Fruit fly (Drosophila melanogaster) whole organism, adult: ENCODE measurements around the gene CG12541.
A peak's percentile ranks its signal among the peaks of the same experiment; 100 is the strongest.

Source experiments
- CG11617 ChIP-seq: fragments of 200-800 bp; sonication (Bioruptor generic); optimal IDR thresholded peaks from 2 replicates; lab custom pipeline; 2017; ENCODE audit warnings: mild to moderate bottlenecking, missing biosample characterization, missing genetic modification reagents, missing genetic modification characterization
- CG12768 ChIP-seq: fragments of 200-800 bp; sonication (Bioruptor generic); optimal IDR thresholded peaks from 2 replicates; lab custom pipeline; 2017; ENCODE audit warnings: missing biosample characterization, missing genetic modification characterization, mild to moderate bottlenecking, moderate library complexity, missing genetic modification reagents
- CG14711 ChIP-seq: fragments of 200-800 bp; sonication (Bioruptor generic); optimal IDR thresholded peaks from 2 replicates; lab custom pipeline; 2018; ENCODE audit warnings: missing biosample characterization, mild to moderate bottlenecking, missing genetic modification characterization, moderate library complexity
- CG1620 ChIP-seq: fragments of 200-800 bp; sonication (Bioruptor generic); optimal IDR thresholded peaks from 2 replicates; lab custom pipeline; 2016; ENCODE audit warnings: missing biosample characterization, missing genetic modification characterization
- CG33017 ChIP-seq: fragments of 200-800 bp; sonication (Bioruptor generic); optimal IDR thresholded peaks from 2 replicates; lab custom pipeline; 2018; ENCODE audit warnings: missing biosample characterization, mild to moderate bottlenecking, missing genetic modification characterization, moderate library complexity
- CG5204 ChIP-seq: fragments of 200-800 bp; sonication (Bioruptor generic); optimal IDR thresholded peaks from 2 replicates; lab custom pipeline; 2016; ENCODE audit warnings: missing biosample characterization, missing genetic modification characterization
- CG7045 ChIP-seq: fragments of 200-800 bp; sonication (Bioruptor generic); optimal IDR thresholded peaks from 2 replicates; lab custom pipeline; 2017; ENCODE audit warnings: missing biosample characterization, mild to moderate bottlenecking, missing genetic modification characterization
- CG7101 ChIP-seq: fragments of 200-800 bp; sonication (Bioruptor generic); optimal IDR thresholded peaks from 2 replicates; lab custom pipeline; 2018; ENCODE audit warnings: missing biosample characterization, mild to moderate bottlenecking, missing genetic modification characterization, moderate library complexity
- Clk ChIP-seq: fragments of 200-800 bp; sonication (Bioruptor generic); optimal IDR thresholded peaks from 2 replicates; lab custom pipeline; 2017; ENCODE audit warnings: missing biosample characterization, missing genetic modification characterization
- Crg-1 ChIP-seq: fragments of 200-800 bp; sonication (Bioruptor generic); optimal IDR thresholded peaks from 2 replicates; lab custom pipeline; 2016; ENCODE audit warnings: missing biosample characterization, missing genetic modification characterization
- Hr96 ChIP-seq: fragments of 200-800 bp; sonication (Bioruptor generic); optimal IDR thresholded peaks from 2 replicates; lab custom pipeline; 2016; ENCODE audit warnings: missing biosample characterization, missing genetic modification characterization
- Mnt ChIP-seq: fragments of 200-800 bp; sonication (Bioruptor generic); optimal IDR thresholded peaks from 2 replicates; lab custom pipeline; 2016; ENCODE audit warnings: missing biosample characterization, mild to moderate bottlenecking, missing genetic modification characterization
- bab1 ChIP-seq: fragments of 200-800 bp; sonication (Bioruptor generic); optimal IDR thresholded peaks from 3 replicates; lab custom pipeline; 2019; ENCODE audit warnings: missing biosample characterization, mild to moderate bottlenecking, missing genetic modification characterization, moderate library complexity
- cic ChIP-seq: fragments of 200-800 bp; sonication (Bioruptor generic); optimal IDR thresholded peaks from 2 replicates; lab custom pipeline; 2017; ENCODE audit warnings: missing biosample characterization, mild to moderate bottlenecking, missing genetic modification characterization, moderate library complexity
- cnc ChIP-seq, 2 experiments: fragments of >200 bp; optimal IDR thresholded peaks; 2 replicates each; lab custom pipeline; 2017
- kay ChIP-seq: fragments of 200-800 bp; sonication (Bioruptor generic); peaks from one replicate; lab custom pipeline; 2016; ENCODE audit warnings: missing biosample characterization, missing genetic modification characterization, borderline replicate concordance
- ovo ChIP-seq: fragments of 200-800 bp; sonication (Bioruptor generic); optimal IDR thresholded peaks from 2 replicates; lab custom pipeline; 2016; ENCODE audit warnings: missing biosample characterization, missing genetic modification characterization
- pad ChIP-seq: fragments of 200-800 bp; sonication (Bioruptor generic); optimal IDR thresholded peaks from 3 replicates; lab custom pipeline; 2017; ENCODE audit warnings: missing biosample characterization, missing genetic modification characterization, mild to moderate bottlenecking, moderate library complexity, missing genetic modification reagents
- tj ChIP-seq: fragments of 200-800 bp; sonication (Bioruptor generic); optimal IDR thresholded peaks from 3 replicates; lab custom pipeline; 2017; ENCODE audit warnings: missing biosample characterization, mild to moderate bottlenecking, missing genetic modification characterization, moderate library complexity
- toe ChIP-seq: fragments of 200-800 bp; sonication (Bioruptor generic); optimal IDR thresholded peaks from 2 replicates; lab custom pipeline; 2016; ENCODE audit warnings: missing biosample characterization, missing genetic modification characterization

Gene CG12541

DNA sequence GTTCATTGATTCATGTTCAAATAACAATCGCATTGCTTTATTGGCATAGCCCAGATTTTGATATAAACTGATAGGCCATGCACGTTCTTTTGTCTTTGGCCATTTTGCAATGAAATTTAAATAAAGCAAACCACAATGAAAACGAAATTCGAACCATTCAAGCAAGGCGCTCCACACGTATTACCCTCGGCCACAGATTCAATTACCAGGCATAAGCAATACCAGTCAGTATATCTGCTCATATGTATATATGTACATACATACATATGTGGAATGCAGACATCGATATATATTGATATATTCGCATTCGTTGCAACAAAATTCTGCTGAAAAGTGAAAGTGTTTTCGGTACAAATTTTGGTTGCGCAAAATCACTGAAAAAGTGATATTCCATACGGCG lies 70.6 kb downstream of the CG12541 start:
- TF ChIP-seq tj (GFP tag; lab: Kevin White, UChicago) (peak; percentile 97), Mnt (GFP tag; lab: Kevin White, UChicago) (no peak), CG5204 (GFP tag; lab: Kevin White, UChicago) (no peak)

DNA sequence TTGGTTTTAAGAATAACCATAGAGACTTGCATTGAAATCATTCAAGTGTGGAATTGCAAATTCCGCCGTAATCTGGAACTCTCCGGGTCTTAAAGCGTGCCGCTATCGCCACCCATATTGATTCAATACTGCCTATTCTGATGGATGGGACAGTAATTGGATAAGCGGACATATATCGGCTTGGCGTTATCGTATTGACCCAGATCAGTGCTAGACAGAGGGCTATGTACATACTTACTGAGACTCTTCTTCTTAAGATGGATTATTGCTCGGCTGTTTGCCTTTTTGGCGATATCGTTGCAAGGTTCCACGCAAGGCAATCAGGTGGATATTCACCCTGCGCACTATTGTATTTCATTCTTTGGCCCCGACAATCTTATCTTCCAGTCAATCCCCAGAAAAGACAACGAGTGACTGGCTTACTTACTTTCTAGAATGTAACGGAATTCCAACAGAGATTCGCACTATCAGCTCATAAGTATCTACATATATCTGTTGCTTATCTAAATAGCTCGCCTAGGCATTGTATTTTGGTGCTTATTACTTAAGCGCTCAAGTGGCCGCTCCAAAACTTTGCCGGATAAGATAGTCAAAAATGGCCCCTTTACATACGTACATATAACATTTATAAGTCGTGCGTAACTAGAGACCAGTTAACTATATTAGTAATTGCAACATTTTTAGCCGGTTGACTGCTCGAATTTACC lies 71.2 kb downstream of the CG12541 start:
- peak; percentile 54 for TF ChIP-seq kay
- TF ChIP-seq CG11617 (GFP tag; lab: Kevin White, UChicago) = no peak
- TF ChIP-seq toe (GFP tag; lab: Kevin White, UChicago) = no peak
- TF ChIP-seq cnc (optimal IDR thresholded peaks at IDR 0.05; lab: Kevin White, UChicago) = no peak
- TF ChIP-seq bab1 = no peak
- TF ChIP-seq Crg-1 (GFP tag; lab: Kevin White, UChicago) = peak; percentile 29
- no peak for TF ChIP-seq CG1620 (GFP tag; lab: Kevin White, UChicago)
- TF ChIP-seq CG7101 (tag; lab: Kevin White, UChicago) = peak; percentile 8
- no peak for TF ChIP-seq cic (GFP tag; lab: Kevin White, UChicago)
- TF ChIP-seq Mnt (GFP tag; lab: Kevin White, UChicago) = peak; percentile 6
- no peak for TF ChIP-seq Clk (GFP tag; lab: Kevin White, UChicago)

DNA sequence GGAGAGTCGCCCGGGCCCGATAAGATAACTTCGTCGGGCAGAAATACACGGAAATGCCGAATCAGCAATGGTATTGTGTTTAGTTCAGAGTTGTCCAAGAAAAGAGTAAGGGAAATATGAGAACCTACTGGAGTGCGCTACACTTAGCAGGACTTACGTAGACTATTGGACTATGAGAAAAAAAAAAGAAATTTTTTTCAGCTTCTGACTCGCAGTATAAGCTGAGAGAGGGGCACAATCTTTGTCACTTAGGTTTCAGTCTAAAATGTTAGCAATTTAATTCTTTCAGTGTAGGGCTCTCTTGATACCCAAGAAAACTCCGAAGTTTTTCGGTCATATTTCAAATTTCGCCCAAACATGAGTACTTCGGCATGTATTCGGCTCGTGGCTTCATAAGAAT lies 72.1 kb downstream of the CG12541 start:
- TF ChIP-seq bab1 = peak; percentile 89
- TF ChIP-seq Clk (GFP tag; lab: Kevin White, UChicago) = no peak
- no peak for TF ChIP-seq kay
- peak; percentile 78 for TF ChIP-seq pad (GFP tag; lab: Kevin White, UChicago)
- TF ChIP-seq CG5204 (GFP tag; lab: Kevin White, UChicago) = peak; percentile 32
- no peak for TF ChIP-seq CG33017 (tag; lab: Kevin White, UChicago)
- peak; percentile 11 for TF ChIP-seq CG7045
- TF ChIP-seq cic (GFP tag; lab: Kevin White, UChicago) = no peak
- peak; percentile 95 for TF ChIP-seq tj (GFP tag; lab: Kevin White, UChicago)
- TF ChIP-seq CG11617 (GFP tag; lab: Kevin White, UChicago) = peak; percentile 78
- peak; percentile 83 for TF ChIP-seq CG1620 (GFP tag; lab: Kevin White, UChicago)
- no peak for TF ChIP-seq cnc (optimal IDR thresholded peaks at IDR 0.05; lab: Kevin White, UChicago)
- peak; percentile 23 for TF ChIP-seq ovo (GFP tag; lab: Kevin White, UChicago)
- TF ChIP-seq CG7101 (tag; lab: Kevin White, UChicago) = peak; percentile 92
- TF ChIP-seq Mnt (GFP tag; lab: Kevin White, UChicago) = peak; percentile 81
- TF ChIP-seq CG14711 = peak; percentile 84
- TF ChIP-seq Hr96 = peak; percentile 85
- TF ChIP-seq toe (GFP tag; lab: Kevin White, UChicago) = no peak
- peak; percentile 54 for TF ChIP-seq Crg-1 (GFP tag; lab: Kevin White, UChicago)
- no peak for TF ChIP-seq CG12768 (GFP tag; lab: Kevin White, UChicago)

DNA sequence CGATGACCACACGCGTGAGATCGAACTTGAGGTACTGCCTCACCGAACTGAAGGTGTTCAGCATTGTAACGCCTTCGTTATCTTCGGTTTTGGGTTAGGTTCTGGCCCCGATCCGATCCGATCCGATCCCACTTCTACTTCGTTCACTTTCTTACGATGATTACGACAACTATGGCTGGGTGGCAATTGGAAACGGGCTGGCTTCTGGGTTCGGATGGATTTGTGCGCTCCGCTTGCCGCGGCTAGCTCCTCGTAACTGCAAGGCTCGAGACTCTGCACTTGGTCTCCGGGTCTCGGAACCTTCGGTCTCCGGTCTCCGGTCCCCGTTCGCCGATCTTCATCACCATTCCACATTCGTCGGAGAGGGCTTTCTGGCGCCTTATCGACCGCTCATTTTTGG lies 72.5 kb downstream of the CG12541 start, which contains the start of gene Inx7:
TSS of gene Inx7 (minus strand) at position 263 of the 400 bp plus-strand sequence.
- TF ChIP-seq cnc (optimal IDR thresholded peaks at IDR 0.05; lab: Kevin White, UChicago) (no peak), kay (no peak)

DNA sequence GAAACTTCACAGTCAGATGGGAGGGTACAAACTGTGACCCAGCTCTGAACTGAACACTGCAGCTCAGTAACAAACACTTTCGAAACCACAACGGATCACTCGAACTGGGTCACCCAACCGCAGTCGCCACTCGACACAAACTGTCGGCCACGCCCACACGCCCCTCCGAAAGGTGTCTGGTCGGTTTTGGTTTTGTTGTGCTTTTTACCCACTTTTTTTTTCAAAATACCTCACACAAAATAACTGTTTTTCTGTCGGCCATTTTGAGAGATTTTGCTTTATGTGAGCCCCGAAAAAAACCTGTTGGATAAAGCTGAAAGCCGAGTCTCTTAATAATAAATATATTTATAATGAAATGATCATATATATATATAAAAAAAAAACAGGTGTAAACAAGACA lies 74.6 kb downstream of the CG12541 start, which contains the start of gene ogre:
TSS of gene ogre (minus strand) at position 33 of the 400 bp plus-strand sequence.
- no peak for TF ChIP-seq Mnt (GFP tag; lab: Kevin White, UChicago)
- TF ChIP-seq ovo (GFP tag; lab: Kevin White, UChicago) = no peak
- no peak for TF ChIP-seq pad (GFP tag; lab: Kevin White, UChicago)
- TF ChIP-seq bab1 = no peak
- no peak for TF ChIP-seq CG33017 (tag; lab: Kevin White, UChicago)
- TF ChIP-seq cnc (optimal IDR thresholded peaks at IDR 0.05; lab: Kevin White, UChicago) = no peak
- no peak for TF ChIP-seq CG7045
- no peak for TF ChIP-seq CG7101 (tag; lab: Kevin White, UChicago)
- no peak for TF ChIP-seq CG11617 (GFP tag; lab: Kevin White, UChicago)
- TF ChIP-seq CG12768 (GFP tag; lab: Kevin White, UChicago) = no peak
- TF ChIP-seq CG1620 (GFP tag; lab: Kevin White, UChicago) = no peak
- TF ChIP-seq Clk (GFP tag; lab: Kevin White, UChicago) = no peak
- no peak for TF ChIP-seq toe (GFP tag; lab: Kevin White, UChicago)
- TF ChIP-seq Crg-1 (GFP tag; lab: Kevin White, UChicago) = no peak
- TF ChIP-seq tj (GFP tag; lab: Kevin White, UChicago) = no peak
- no peak for TF ChIP-seq cic (GFP tag; lab: Kevin White, UChicago)

DNA sequence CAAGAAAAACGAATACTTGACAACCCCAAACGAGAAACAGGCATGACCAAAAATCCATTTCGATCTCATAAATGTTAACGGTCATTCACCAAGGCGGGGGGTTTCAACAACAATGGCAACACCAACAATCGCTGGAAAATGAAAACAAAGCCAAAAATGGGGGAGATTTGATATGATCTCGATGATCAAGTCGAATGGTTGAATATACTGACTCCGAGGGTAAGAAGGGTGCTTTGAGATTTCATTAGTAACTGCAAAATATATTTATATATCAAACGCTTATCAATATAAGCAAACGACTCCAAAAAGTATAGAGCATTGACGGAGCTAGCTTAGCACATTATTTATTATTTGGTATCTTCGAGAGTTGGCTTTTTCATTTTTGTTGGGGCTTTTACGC lies 75.7 kb downstream of the CG12541 start:
- no peak for TF ChIP-seq CG7101 (tag; lab: Kevin White, UChicago)
- no peak for TF ChIP-seq CG7045
- TF ChIP-seq Mnt (GFP tag; lab: Kevin White, UChicago) = no peak
- TF ChIP-seq CG1620 (GFP tag; lab: Kevin White, UChicago) = no peak
- TF ChIP-seq tj (GFP tag; lab: Kevin White, UChicago) = no peak
- no peak for TF ChIP-seq CG5204 (GFP tag; lab: Kevin White, UChicago)
- no peak for TF ChIP-seq Hr96
- no peak for TF ChIP-seq cnc (optimal IDR thresholded peaks at IDR 0.05; lab: Kevin White, UChicago)
